Fruit fly (Drosophila melanogaster) whole organism, embryonic: ENCODE data around the gene CG4297.

ENCODE experiments used
- Abd-B ChIP-seq: fragments of 200-800 bp; sonication (Bioruptor generic); optimal IDR thresholded peaks from 2 replicates; lab custom pipeline; 2018; ENCODE audit warnings: missing biosample characterization, mild to moderate bottlenecking, missing genetic modification characterization, moderate library complexity
- Asciz ChIP-seq: fragments of 200-800 bp; sonication (Bioruptor generic); optimal IDR thresholded peaks from 2 replicates; lab custom pipeline; 2017; ENCODE audit warnings: missing biosample characterization, mild to moderate bottlenecking, missing genetic modification characterization, missing genetic modification reagents
- Awh ChIP-seq: fragments of 200-800 bp; sonication (Bioruptor generic); IDR thresholded peaks from 2 replicates; pipeline ENCODE4, ENCODE4 v1.3.6; 2022; ENCODE audit warnings: missing biosample characterization, missing genetic modification characterization
- B-H2 ChIP-seq: fragments of 200-800 bp; sonication (Bioruptor generic); optimal IDR thresholded peaks from 2 replicates; lab custom pipeline; 2018; ENCODE audit warnings: missing biosample characterization, mild to moderate bottlenecking, missing genetic modification characterization
- C15 ChIP-seq: fragments of 200-800 bp; sonication (Bioruptor generic); IDR thresholded peaks from 3 replicates; pipeline ENCODE4 v1.3.6; 2022; ENCODE audit warnings: missing biosample characterization, missing genetic modification characterization
- CG10147 ChIP-seq: fragments of 200-800 bp; sonication (Bioruptor generic); optimal IDR thresholded peaks from 2 replicates; lab custom pipeline; 2019; ENCODE audit warnings: missing biosample characterization, mild to moderate bottlenecking, missing genetic modification characterization, moderate library complexity
- CG10543 ChIP-seq: fragments of 200-800 bp; sonication (Bioruptor generic); optimal IDR thresholded peaks from 3 replicates; lab custom pipeline; 2017; ENCODE audit warnings: missing biosample characterization, mild to moderate bottlenecking, missing genetic modification characterization, moderate library complexity
- CG11093 ChIP-seq: fragments of 200-800 bp; sonication (Bioruptor generic); IDR thresholded peaks from 3 replicates; pipeline ENCODE4 v1.3.6; 2022; ENCODE audit warnings: missing biosample characterization, missing genetic modification characterization
- CG12071 ChIP-seq: fragments of 200-800 bp; sonication (Bioruptor generic); optimal IDR thresholded peaks from 3 replicates; lab custom pipeline; 2018; ENCODE audit warnings: missing biosample characterization, mild to moderate bottlenecking, missing genetic modification characterization
- CG13894 ChIP-seq: fragments of 200-800 bp; sonication (Bioruptor generic); optimal IDR thresholded peaks from 3 replicates; lab custom pipeline; 2018; ENCODE audit warnings: missing biosample characterization, mild to moderate bottlenecking, missing genetic modification characterization, moderate library complexity
- CG15514 ChIP-seq: fragments of 200-800 bp; sonication (Bioruptor generic); optimal IDR thresholded peaks from 3 replicates; lab custom pipeline; 2017; ENCODE audit warnings: missing biosample characterization, missing genetic modification characterization, mild to moderate bottlenecking, moderate library complexity, missing genetic modification reagents
- CG15696 ChIP-seq: fragments of 200-800 bp; sonication (Bioruptor generic); optimal IDR thresholded peaks from 2 replicates; lab custom pipeline; 2019; ENCODE audit warnings: missing biosample characterization, mild to moderate bottlenecking, missing genetic modification characterization, moderate library complexity
- CG17802 ChIP-seq: fragments of 200-800 bp; sonication (Bioruptor generic); optimal IDR thresholded peaks from 2 replicates; lab custom pipeline; 2018; ENCODE audit warnings: missing biosample characterization, mild to moderate bottlenecking, missing genetic modification characterization, moderate library complexity
- CG31365 ChIP-seq: fragments of 200-800 bp; sonication (Bioruptor generic); optimal IDR thresholded peaks from 2 replicates; lab custom pipeline; 2018; ENCODE audit warnings: missing biosample characterization, mild to moderate bottlenecking, missing genetic modification characterization
- CG42726 ChIP-seq: fragments of 200-800 bp; sonication (Bioruptor generic); IDR thresholded peaks from 2 replicates; pipeline ENCODE4 v1.3.6; 2022; ENCODE audit warnings: missing biosample characterization, missing genetic modification characterization; ENCODE audit not compliant: partially characterized antibody
- CG4617 ChIP-seq: fragments of 200-800 bp; sonication (Bioruptor generic); optimal IDR thresholded peaks from 3 replicates; lab custom pipeline; 2016; ENCODE audit warnings: missing biosample characterization, missing genetic modification characterization, borderline replicate concordance
- CG5245 ChIP-seq: fragments of 200-800 bp; sonication (Bioruptor generic); optimal IDR thresholded peaks from 3 replicates; lab custom pipeline; 2016; ENCODE audit warnings: missing biosample characterization, missing genetic modification characterization
- CG7839 ChIP-seq: fragments of 200-800 bp; sonication (Bioruptor generic); optimal IDR thresholded peaks from 3 replicates; lab custom pipeline; 2018; ENCODE audit warnings: missing biosample characterization, mild to moderate bottlenecking, missing genetic modification characterization, moderate library complexity
- CG8290 ChIP-seq, 3 experiments: fragments of 200-800 bp; sonication (Bioruptor generic); optimal IDR thresholded peaks; 2 replicates each; lab custom pipeline; 2016 to 2019; ENCODE audit warnings: missing biosample characterization in 3 of 3, missing genetic modification characterization in 3 of 3, mild to moderate bottlenecking in 2 of 3, moderate library complexity in 1 of 3
- CG9932 ChIP-seq: fragments of 200-800 bp; sonication (Bioruptor generic); IDR thresholded peaks from 2 replicates; pipeline ENCODE4 v1.3.6; 2022; ENCODE audit warnings: missing biosample characterization, missing genetic modification characterization
- Dp ChIP-seq: fragments of 200-800 bp; sonication (Bioruptor generic); optimal IDR thresholded peaks from 2 replicates; lab custom pipeline; 2018; ENCODE audit warnings: missing biosample characterization, mild to moderate bottlenecking, missing genetic modification characterization, moderate library complexity
- Ets97D ChIP-seq: fragments of 200-800 bp; sonication (Bioruptor generic); optimal IDR thresholded peaks from 3 replicates; lab custom pipeline; 2016; ENCODE audit warnings: missing biosample characterization, missing genetic modification characterization
- GATAe ChIP-seq: fragments of 200-800 bp; sonication (Bioruptor generic); conservative IDR thresholded peaks from 2 replicates; pipeline ENCODE4 v1.3.6; 2022; ENCODE audit warnings: missing biosample characterization, missing genetic modification characterization
- HmgZ ChIP-seq: fragments of 200-800 bp; sonication (Bioruptor generic); optimal IDR thresholded peaks from 2 replicates; lab custom pipeline; 2018; ENCODE audit warnings: missing biosample characterization, mild to moderate bottlenecking, missing genetic modification characterization
- Jarid2 ChIP-seq: fragments of 200-800 bp; sonication (Bioruptor generic); optimal IDR thresholded peaks from 3 replicates; lab custom pipeline; 2017; ENCODE audit warnings: mild to moderate bottlenecking, missing biosample characterization, missing genetic modification reagents, missing genetic modification characterization
- Max ChIP-seq: fragments of 200-800 bp; sonication (Bioruptor generic); optimal IDR thresholded peaks from 2 replicates; lab custom pipeline; 2016; ENCODE audit warnings: missing biosample characterization, mild to moderate bottlenecking, missing genetic modification characterization
- Myb ChIP-seq: fragments of 200-800 bp; sonication (Bioruptor generic); optimal IDR thresholded peaks from 2 replicates; lab custom pipeline; 2016; ENCODE audit warnings: missing biosample characterization, missing genetic modification characterization
- PHDP ChIP-seq: fragments of 200-800 bp; sonication (Bioruptor generic); optimal IDR thresholded peaks from 3 replicates; lab custom pipeline; 2018; ENCODE audit warnings: missing biosample characterization, mild to moderate bottlenecking, missing genetic modification characterization, moderate library complexity
- Rfx ChIP-seq: fragments of 200-800 bp; sonication (Bioruptor generic); IDR thresholded peaks from 2 replicates; pipeline ENCODE4 v1.3.6; 2022; ENCODE audit warnings: missing biosample characterization, missing genetic modification characterization
- Spps ChIP-seq: fragments of 200-800 bp; sonication (Bioruptor generic); optimal IDR thresholded peaks from 2 replicates; lab custom pipeline; 2018; ENCODE audit warnings: missing biosample characterization, mild to moderate bottlenecking, missing genetic modification characterization
- Stat92E ChIP-seq, 3 experiments: fragments of >200 bp in 2 of 3; fragments of 200-800 bp in 1 of 3; sonication (Bioruptor generic) in 1 of 3; optimal IDR thresholded peaks; 2 replicates each; lab custom pipeline; 2017 to 2019; ENCODE audit warnings: missing biosample characterization in 3 of 3, missing genetic modification characterization in 3 of 3, mild to moderate bottlenecking in 1 of 3, moderate library complexity in 1 of 3
- abd-A ChIP-seq: fragments of 200-800 bp; sonication (Bioruptor generic); optimal IDR thresholded peaks from 3 replicates; lab custom pipeline; 2019; ENCODE audit warnings: missing biosample characterization, mild to moderate bottlenecking, missing genetic modification characterization, moderate library complexity
- aop ChIP-seq: fragments of 200-800 bp; sonication (Bioruptor generic); IDR thresholded peaks from 2 replicates; pipeline ENCODE4 v1.3.6; 2022; ENCODE audit warnings: missing biosample characterization, missing genetic modification characterization
- chinmo ChIP-seq: fragments of 200-800 bp; sonication (Bioruptor generic); IDR thresholded peaks from 4 replicates; pipeline ENCODE4 v1.3.6; 2022; ENCODE audit warnings: missing biosample characterization, missing genetic modification characterization; ENCODE audit not compliant: partially characterized antibody
- emc ChIP-seq: fragments of 200-800 bp; sonication (Bioruptor generic); optimal IDR thresholded peaks from 2 replicates; lab custom pipeline; 2016; ENCODE audit warnings: missing biosample characterization, missing genetic modification characterization
- exex ChIP-seq: fragments of 200-800 bp; sonication (Bioruptor generic); optimal IDR thresholded peaks from 4 replicates; lab custom pipeline; 2018; ENCODE audit warnings: missing biosample characterization, mild to moderate bottlenecking, missing genetic modification characterization, moderate library complexity
- fd64A ChIP-seq: fragments of 200-800 bp; sonication (Bioruptor generic); optimal IDR thresholded peaks from 3 replicates; lab custom pipeline; 2018; ENCODE audit warnings: missing biosample characterization, mild to moderate bottlenecking, missing genetic modification characterization
- ken ChIP-seq: fragments of 200-800 bp; sonication (Bioruptor generic); IDR thresholded peaks from 3 replicates; pipeline ENCODE4 v1.3.6; 2022; ENCODE audit warnings: missing biosample characterization, missing genetic modification characterization
- oc ChIP-seq: fragments of 200-800 bp; sonication (Bioruptor generic); optimal IDR thresholded peaks from 2 replicates; lab custom pipeline; 2018; ENCODE audit warnings: missing biosample characterization, mild to moderate bottlenecking, missing genetic modification characterization, moderate library complexity
- phol ChIP-seq: fragments of 200-800 bp; sonication (Bioruptor generic); optimal IDR thresholded peaks from 3 replicates; lab custom pipeline; 2018; ENCODE audit warnings: missing biosample characterization, mild to moderate bottlenecking, missing genetic modification characterization, moderate library complexity
- pita ChIP-seq: fragments of 200-800 bp; sonication (Bioruptor generic); optimal IDR thresholded peaks from 2 replicates; lab custom pipeline; 2017; ENCODE audit warnings: missing biosample characterization, mild to moderate bottlenecking, missing genetic modification characterization
- pum ChIP-seq: fragments of 200-800 bp; sonication (Bioruptor generic); optimal IDR thresholded peaks from 2 replicates; lab custom pipeline; 2016; ENCODE audit warnings: missing biosample characterization, missing genetic modification characterization
- schlank ChIP-seq: fragments of 200-800 bp; sonication (Bioruptor generic); optimal IDR thresholded peaks from 2 replicates; lab custom pipeline; 2018; ENCODE audit warnings: missing biosample characterization, mild to moderate bottlenecking, missing genetic modification characterization
- tgo ChIP-seq: fragments of 200-800 bp; sonication (Bioruptor generic); IDR thresholded peaks from 3 replicates; pipeline ENCODE4 v1.3.6; 2022; ENCODE audit warnings: missing biosample characterization, missing genetic modification characterization
- twi ChIP-seq: fragments of 200-800 bp; optimal IDR thresholded peaks from 2 replicates; lab custom pipeline; 2019; ENCODE audit warnings: missing biosample characterization, mild to moderate bottlenecking, missing genetic modification characterization, moderate library complexity
- tx ChIP-seq: fragments of 200-800 bp; sonication (Bioruptor generic); optimal IDR thresholded peaks from 2 replicates; lab custom pipeline; 2016; ENCODE audit warnings: missing biosample characterization, missing genetic modification characterization
- usp ChIP-seq: fragments of >200 bp; optimal IDR thresholded peaks from 2 replicates; lab custom pipeline; 2017; ENCODE audit warnings: missing biosample characterization, missing genetic modification characterization
- vfl ChIP-seq: fragments of 200-800 bp; sonication (Bioruptor generic); optimal IDR thresholded peaks from 2 replicates; lab custom pipeline; 2016; ENCODE audit warnings: missing biosample characterization, missing genetic modification characterization
- wor ChIP-seq: fragments of 200-800 bp; sonication (Bioruptor generic); IDR thresholded peaks from 2 replicates; pipeline ENCODE4 v1.3.6; 2022; ENCODE audit warnings: missing biosample characterization, missing genetic modification characterization
- z ChIP-seq: fragments of 200-800 bp; sonication (Bioruptor generic); IDR thresholded peaks from 3 replicates; pipeline ENCODE4 v1.3.6; 2022; ENCODE audit warnings: missing biosample characterization, missing genetic modification characterization

The CG4297 gene

dm6 chr2L:425491-425890 is 46.5 kb downstream of the CG4297 start (continued):
- TF ChIP-seq Jarid2 (GFP tag; lab: Kevin White, UChicago) = no peak
- TF ChIP-seq CG17802 (tag; lab: Kevin White, UChicago) = no peak
- TF ChIP-seq usp (GFP tag; lab: Kevin White, UChicago) = no peak
- TF ChIP-seq abd-A (tag; lab: Kevin White, UChicago) = no peak
- TF ChIP-seq CG31365 = peak; percentile 6
- peak; percentile 39 for TF ChIP-seq CG15514 (GFP tag; lab: Kevin White, UChicago)
- TF ChIP-seq Max (GFP tag; lab: Kevin White, UChicago) = no peak
- TF ChIP-seq phol = no peak
- peak; percentile 10 for TF ChIP-seq HmgZ (tag; lab: Kevin White, UChicago)
- TF ChIP-seq CG10543 (GFP tag; lab: Kevin White, UChicago) = no peak
- TF ChIP-seq CG42726 (GFP tag; lab: Robert Waterston, UW) = no peak
- TF ChIP-seq schlank (tag; lab: Kevin White, UChicago) = no peak
- TF ChIP-seq ken (GFP tag; lab: Robert Waterston, UW) = no peak
- TF ChIP-seq Dp (GFP tag; lab: Kevin White, UChicago) = no peak
- no peak for TF ChIP-seq vfl
- no peak for TF ChIP-seq pum (GFP tag; lab: Kevin White, UChicago)
- no peak for TF ChIP-seq CG15696 (tag; lab: Kevin White, UChicago)
- TF ChIP-seq tgo (GFP tag; lab: Robert Waterston, UW) = no peak
- TF ChIP-seq pita (GFP tag; lab: Kevin White, UChicago) = no peak
- TF ChIP-seq Myb = peak; percentile 0
- TF ChIP-seq CG5245 = no peak
- no peak for TF ChIP-seq Rfx (GFP tag; lab: Robert Waterston, UW)
- no peak for TF ChIP-seq Awh (GFP tag; lab: Robert Waterston, UW)
- TF ChIP-seq oc (tag; lab: Kevin White, UChicago) = no peak
- TF ChIP-seq fd64A (GFP tag; lab: Kevin White, UChicago) = no peak
- peak; percentile 1 for TF ChIP-seq exex (tag; lab: Kevin White, UChicago)
- TF ChIP-seq GATAe (GFP tag; lab: Robert Waterston, UW) = no peak
- no peak for TF ChIP-seq CG8290 (GFP tag; optimal IDR thresholded peaks at IDR 0.05; lab: Kevin White, UChicago)
- TF ChIP-seq CG8290 (tag; optimal IDR thresholded peaks at IDR 0.05; lab: Kevin White, UChicago) = peak in 1 of 2 experiments; percentile 62
- TF ChIP-seq CG10147 (GFP tag; lab: Kevin White, UChicago) = peak; percentile 5
- TF ChIP-seq twi (tag; lab: Kevin White, UChicago) = no peak
- TF ChIP-seq Stat92E (GFP tag; optimal IDR thresholded peaks at IDR 0.05; lab: Kevin White, UChicago) = no peak
- peak; percentile 44 for TF ChIP-seq Asciz
- TF ChIP-seq CG11093 (GFP tag; lab: Robert Waterston, UW) = no peak
- TF ChIP-seq CG13894 (tag; lab: Kevin White, UChicago) = no peak
- TF ChIP-seq PHDP = peak; percentile 46
- TF ChIP-seq aop (GFP tag; lab: Robert Waterston, UW) = no peak
- no peak for TF ChIP-seq Abd-B (GFP tag; lab: Kevin White, UChicago)
- no peak for TF ChIP-seq z (GFP tag; lab: Robert Waterston, UW)
- TF ChIP-seq chinmo (GFP tag; lab: Robert Waterston, UW) = no peak
- peak; percentile 1 for TF ChIP-seq CG7839 (tag; lab: Kevin White, UChicago)
- no peak for TF ChIP-seq Spps (tag; lab: Kevin White, UChicago)
- TF ChIP-seq CG9932 (GFP tag; lab: Robert Waterston, UW) = no peak
- no peak for TF ChIP-seq C15 (GFP tag; lab: Robert Waterston, UW)
- TF ChIP-seq CG4617 (GFP tag; lab: Kevin White, UChicago) = no peak
- TF ChIP-seq Ets97D = no peak
- no peak for TF ChIP-seq emc (GFP tag; lab: Kevin White, UChicago)
- TF ChIP-seq B-H2 (GFP tag; lab: Kevin White, UChicago) = no peak
- TF ChIP-seq wor (GFP tag; lab: Robert Waterston, UW) = no peak
- TF ChIP-seq tx (GFP tag; lab: Kevin White, UChicago) = no peak
- TF ChIP-seq CG12071 (GFP tag; lab: Kevin White, UChicago) = peak; percentile 55
